Worm (Caenorhabditis elegans) whole organism, midembryonic: Measurements from ENCODE around the gene F31F6.3.

Experiments
- T22C8.4 ChIP-seq: fragments of 200-800 bp; sonication (Bioruptor generic); IDR thresholded peaks from 2 replicates; pipeline ENCODE4 v1.3.6; 2022; ENCODE audit warnings: missing genetic modification characterization, missing compliant biosample characterization
- cog-1 ChIP-seq: sonication (generic microtip); optimal IDR thresholded peaks from 2 replicates; lab custom pipeline; 2016; ENCODE audit warnings: missing genetic modification characterization, missing compliant biosample characterization
- flt-1 ChIP-seq: fragments of 200-800 bp; sonication (Bioruptor generic); IDR thresholded peaks from 2 replicates; pipeline ENCODE4 v1.3.6; 2022; ENCODE audit warnings: missing genetic modification characterization, missing compliant biosample characterization
- klf-2 ChIP-seq: fragments of 200-800 bp; sonication (Bioruptor generic); conservative IDR thresholded peaks from 2 replicates; pipeline ENCODE4 v1.3.6; 2022; ENCODE audit warnings: missing genetic modification reagents, missing genetic modification characterization, missing compliant biosample characterization
- med-1 ChIP-seq: sonication (generic microtip); optimal IDR thresholded peaks from 2 replicates; lab custom pipeline; 2017; ENCODE audit warnings: missing genetic modification characterization, mild to moderate bottlenecking, missing compliant biosample characterization, antibody characterized with exemption, missing genetic modification reagents; ENCODE audit not compliant: insufficient read depth
- ref-1 ChIP-seq: fragments of 200-800 bp; sonication (Bioruptor generic); conservative IDR thresholded peaks from 2 replicates; pipeline ENCODE4 v1.3.6; 2022; ENCODE audit warnings: missing genetic modification reagents, missing genetic modification characterization, missing compliant biosample characterization
- tab-1 ChIP-seq: fragments of 200-800 bp; sonication (Bioruptor generic); IDR thresholded peaks from 2 replicates; pipeline ENCODE4 v1.3.6; 2022; ENCODE audit warnings: missing genetic modification characterization, missing compliant biosample characterization
- ztf-23 ChIP-seq: fragments of 200-800 bp; sonication (Bioruptor generic); IDR thresholded peaks from 2 replicates; pipeline ENCODE4 v1.3.6; 2022; ENCODE audit warnings: missing genetic modification reagents, missing genetic modification characterization, missing compliant biosample characterization
- ztf-29 ChIP-seq: fragments of 200-800 bp; sonication (Bioruptor generic); IDR thresholded peaks from 2 replicates; pipeline ENCODE4 v1.3.6; 2022; ENCODE audit warnings: missing genetic modification reagents, missing genetic modification characterization, missing compliant biosample characterization

The F31F6.3 gene

ce11 chrX:14900487-14900886 is 27.8 kb upstream of the F31F6.3 start:
- no peak for TF ChIP-seq med-1 (GFP tag; lab: Kevin White, UChicago)
- TF ChIP-seq tab-1 (GFP tag; lab: Robert Waterston, UW), result no peak
- TF ChIP-seq T22C8.4 (GFP tag; lab: Robert Waterston, UW), result no peak
- TF ChIP-seq cog-1 (tag; lab: Kevin White, UChicago), result no peak
- TF ChIP-seq ztf-29 (GFP tag; lab: Robert Waterston, UW), result no peak
- TF ChIP-seq ztf-23 (GFP tag; lab: Robert Waterston, UW), result no peak

ce11 chrX:14898205-14898604 is 25.5 kb upstream of the F31F6.3 start, which contains the start of gene lips-8:
TSS of gene lips-8 (plus strand) at chrX:14898505.
- TF ChIP-seq ztf-23 (GFP tag; lab: Robert Waterston, UW), result no peak

DNA sequence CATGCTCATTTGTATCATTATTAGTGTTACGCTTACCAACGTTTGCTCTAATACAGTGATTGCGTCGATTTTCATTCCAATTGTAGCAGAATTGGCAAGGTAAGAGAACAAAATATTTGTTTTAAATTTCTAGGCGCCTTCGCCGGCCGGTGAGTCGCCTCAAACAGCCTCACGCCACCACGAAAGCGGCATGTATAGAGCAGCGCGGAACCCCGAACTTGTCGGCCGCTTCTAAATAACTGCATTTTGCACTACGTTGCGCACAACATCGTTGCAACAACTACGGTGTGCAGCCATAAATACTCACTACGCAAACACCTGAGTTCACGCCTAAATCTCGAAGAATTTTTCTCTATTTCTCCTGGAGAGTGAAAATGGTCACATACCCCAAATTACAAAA is 24.5 kb upstream of the F31F6.3 start:
- TF ChIP-seq tab-1 (GFP tag; lab: Robert Waterston, UW) (no peak), T22C8.4 (GFP tag; lab: Robert Waterston, UW) (no peak), ztf-23 (GFP tag; lab: Robert Waterston, UW) (no peak), cog-1 (tag; lab: Kevin White, UChicago) (no peak), klf-2 (GFP tag; lab: Robert Waterston, UW) (no peak), ztf-29 (GFP tag; lab: Robert Waterston, UW) (no peak), flt-1 (no peak), ref-1 (GFP tag; lab: Robert Waterston, UW) (no peak), med-1 (GFP tag; lab: Kevin White, UChicago) (no peak)

ce11 chrX:14894845-14895244 is 22.2 kb upstream of the F31F6.3 start, which contains the start of gene nac-1:
TSS of gene nac-1 (plus strand) at chrX:14895145.
- no peak for TF ChIP-seq ztf-23 (GFP tag; lab: Robert Waterston, UW)
- no peak for TF ChIP-seq flt-1
- no peak for TF ChIP-seq med-1 (GFP tag; lab: Kevin White, UChicago)
- TF ChIP-seq ztf-29 (GFP tag; lab: Robert Waterston, UW), result no peak
- TF ChIP-seq tab-1 (GFP tag; lab: Robert Waterston, UW), result no peak
- no peak for TF ChIP-seq klf-2 (GFP tag; lab: Robert Waterston, UW)
- TF ChIP-seq T22C8.4 (GFP tag; lab: Robert Waterston, UW), result no peak

DNA sequence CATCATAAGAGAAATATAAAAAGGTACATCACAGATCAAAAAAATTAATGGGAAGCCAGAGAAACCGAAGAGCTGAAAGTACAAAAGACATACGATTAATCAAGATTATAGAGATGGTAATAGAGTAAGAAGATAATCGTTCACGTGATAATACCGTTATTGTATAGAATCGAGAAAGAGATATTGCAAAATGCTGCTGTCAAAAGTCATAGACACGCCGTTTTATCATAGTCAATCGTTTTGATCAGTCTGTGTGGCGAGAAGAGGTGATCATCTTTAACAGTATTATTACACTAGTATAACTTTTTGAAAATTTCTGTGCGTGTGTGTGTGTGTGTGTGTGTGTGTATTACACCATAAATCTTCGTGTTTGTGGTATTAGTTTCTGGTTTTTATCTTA is 21.7 kb upstream of the F31F6.3 start:
- TF ChIP-seq ref-1 (GFP tag; lab: Robert Waterston, UW) (no peak), flt-1 (no peak), cog-1 (tag; lab: Kevin White, UChicago) (no peak), klf-2 (GFP tag; lab: Robert Waterston, UW) (no peak), tab-1 (GFP tag; lab: Robert Waterston, UW) (no peak), T22C8.4 (GFP tag; lab: Robert Waterston, UW) (no peak), med-1 (GFP tag; lab: Kevin White, UChicago) (no peak), ztf-23 (GFP tag; lab: Robert Waterston, UW) (no peak), ztf-29 (GFP tag; lab: Robert Waterston, UW) (no peak)

ce11 chrX:14888188-14888587 is 15.5 kb upstream of the F31F6.3 start, which contains the start of gene daf-6:
TSS of gene daf-6 (plus strand) at chrX:14888488.
- TF ChIP-seq T22C8.4 (GFP tag; lab: Robert Waterston, UW) (no peak), tab-1 (GFP tag; lab: Robert Waterston, UW) (no peak), ztf-29 (GFP tag; lab: Robert Waterston, UW) (no peak), klf-2 (GFP tag; lab: Robert Waterston, UW) (no peak), med-1 (GFP tag; lab: Kevin White, UChicago) (no peak), ref-1 (GFP tag; lab: Robert Waterston, UW) (no peak), flt-1 (no peak), cog-1 (tag; lab: Kevin White, UChicago) (no peak), ztf-23 (GFP tag; lab: Robert Waterston, UW) (no peak)

- TF ChIP-seq flt-1, result no peak
Observed at ce11 chrX:14885855-14886254, 13.2 kb upstream of the F31F6.3 start.

DNA sequence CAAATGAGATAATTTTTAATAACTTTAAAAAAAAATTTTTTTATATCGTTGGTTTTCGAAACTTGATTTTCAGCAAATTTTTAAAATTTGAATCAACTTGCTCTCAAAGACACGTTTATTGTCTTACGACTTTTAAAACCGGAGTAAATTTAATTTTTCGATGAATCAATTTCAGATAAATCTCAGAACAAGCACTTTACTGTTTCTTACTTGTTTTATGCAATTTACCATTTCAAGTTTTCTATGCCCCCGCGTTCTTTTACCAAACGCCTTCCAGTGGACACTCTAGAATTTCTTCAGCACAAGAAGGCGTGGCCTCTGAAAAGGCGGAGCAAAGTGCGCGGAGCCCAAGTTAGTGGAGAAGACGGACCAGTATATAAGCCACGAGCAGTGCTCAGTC is 8.5 kb upstream of the F31F6.3 start, which contains the start of gene flp-8:
Gene flp-8 (plus strand): TSS at position 301 of the 400 bp plus-strand sequence.
- TF ChIP-seq klf-2 (GFP tag; lab: Robert Waterston, UW) (no peak), med-1 (GFP tag; lab: Kevin White, UChicago) (no peak), tab-1 (GFP tag; lab: Robert Waterston, UW) (no peak), ztf-29 (GFP tag; lab: Robert Waterston, UW) (no peak), T22C8.4 (GFP tag; lab: Robert Waterston, UW) (no peak), cog-1 (tag; lab: Kevin White, UChicago) (no peak), ztf-23 (GFP tag; lab: Robert Waterston, UW) (no peak), ref-1 (GFP tag; lab: Robert Waterston, UW) (no peak), flt-1 (no peak)

ce11 chrX:14877691-14878090 is 5.0 kb upstream of the F31F6.3 start:
- no peak for TF ChIP-seq ztf-29 (GFP tag; lab: Robert Waterston, UW)
- TF ChIP-seq tab-1 (GFP tag; lab: Robert Waterston, UW), result no peak
- TF ChIP-seq ztf-23 (GFP tag; lab: Robert Waterston, UW), result no peak
- no peak for TF ChIP-seq cog-1 (tag; lab: Kevin White, UChicago)
- no peak for TF ChIP-seq ref-1 (GFP tag; lab: Robert Waterston, UW)
- no peak for TF ChIP-seq med-1 (GFP tag; lab: Kevin White, UChicago)
- TF ChIP-seq klf-2 (GFP tag; lab: Robert Waterston, UW), result no peak
- no peak for TF ChIP-seq flt-1
- TF ChIP-seq T22C8.4 (GFP tag; lab: Robert Waterston, UW), result no peak

- TF ChIP-seq ref-1 (GFP tag; lab: Robert Waterston, UW) (no peak), cog-1 (tag; lab: Kevin White, UChicago) (no peak), ztf-29 (GFP tag; lab: Robert Waterston, UW) (no peak), flt-1 (no peak), tab-1 (GFP tag; lab: Robert Waterston, UW) (no peak), med-1 (GFP tag; lab: Kevin White, UChicago) (no peak), klf-2 (GFP tag; lab: Robert Waterston, UW) (no peak), T22C8.4 (GFP tag; lab: Robert Waterston, UW) (no peak), ztf-23 (GFP tag; lab: Robert Waterston, UW) (no peak)
Observed at ce11 chrX:14875668-14876067, 3.0 kb upstream of the F31F6.3 start, which contains the start of gene sssh-1. TSS of gene sssh-1 (plus strand) at chrX:14875968.
